Worm (Caenorhabditis elegans) whole organism, late embryonic: ENCODE measurements around the gene W01B6.3.

Source experiments
- K09A11.1 ChIP-seq: sonication (generic microtip); optimal IDR thresholded peaks from 2 replicates; lab custom pipeline; 2017; ENCODE audit warnings: antibody characterized with exemption, mild to moderate bottlenecking, missing genetic modification characterization, missing compliant biosample characterization; ENCODE audit not compliant: insufficient read depth
- ama-1 ChIP-seq: fragments of 150-350 bp; optimal IDR thresholded peaks from 2 replicates; lab custom pipeline; 2014
- ceh-2 ChIP-seq: sonication (generic microtip); optimal IDR thresholded peaks from 2 replicates; lab custom pipeline; 2016; ENCODE audit warnings: missing genotype, missing genetic modification characterization, missing compliant biosample characterization
- ceh-24 ChIP-seq: sonication (generic microtip); optimal IDR thresholded peaks from 2 replicates; lab custom pipeline; 2016; ENCODE audit warnings: mild to moderate bottlenecking, missing genetic modification characterization, missing compliant biosample characterization
- ceh-31 ChIP-seq: sonication (generic microtip); optimal IDR thresholded peaks from 2 replicates; lab custom pipeline; 2016; ENCODE audit warnings: missing genetic modification characterization, missing compliant biosample characterization
- ets-4 ChIP-seq: sonication (generic microtip); optimal IDR thresholded peaks from 2 replicates; lab custom pipeline; 2016; ENCODE audit warnings: missing genetic modification characterization, missing compliant biosample characterization
- nhr-11 ChIP-seq: fragments of 150-350 bp; optimal IDR thresholded peaks from 2 replicates; lab custom pipeline; 2014; ENCODE audit warnings: missing biosample characterization, missing genetic modification characterization
- pqm-1 ChIP-seq: sonication (generic microtip); optimal IDR thresholded peaks from 2 replicates; lab custom pipeline; 2016; ENCODE audit warnings: missing genetic modification characterization, missing compliant biosample characterization
- tbx-2 ChIP-seq: sonication (generic microtip); optimal IDR thresholded peaks from 2 replicates; lab custom pipeline; 2016; ENCODE audit warnings: missing genetic modification characterization, missing compliant biosample characterization
- unc-86 ChIP-seq: sonication (generic microtip); optimal IDR thresholded peaks from 2 replicates; lab custom pipeline; 2016; ENCODE audit warnings: missing genetic modification characterization, missing compliant biosample characterization

DNA sequence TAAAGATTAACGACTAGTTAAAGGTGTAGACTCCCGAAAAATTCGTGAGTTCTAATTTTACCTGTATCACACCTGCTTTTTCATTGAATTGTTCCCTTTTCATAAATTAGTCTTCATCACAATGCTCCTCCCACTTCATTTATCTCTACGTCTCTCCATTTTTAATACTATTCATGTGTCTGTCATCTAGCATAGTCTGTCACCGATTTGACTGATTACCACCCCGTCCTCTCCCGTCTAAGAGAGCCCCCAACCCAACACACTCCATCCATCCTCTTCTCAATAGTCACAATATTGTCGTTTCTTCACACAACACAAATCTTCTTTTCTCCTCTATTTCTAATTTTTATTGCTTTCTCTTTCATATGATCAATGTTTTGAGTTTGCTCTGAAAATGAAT is 7.3 kb downstream of the W01B6.3 start:
- TF ChIP-seq nhr-11 (tag; lab: Kevin White, UChicago) (no peak), ceh-31 (no peak), ama-1 (no peak), ceh-2 (tag; lab: Kevin White, UChicago) (no peak), K09A11.1 (no peak), unc-86 (tag; lab: Kevin White, UChicago) (no peak), tbx-2 (no peak), pqm-1 (tag; lab: Kevin White, UChicago) (no peak), ets-4 (no peak), ceh-24 (tag; lab: Kevin White, UChicago) (no peak)
